Worm (Caenorhabditis elegans) whole organism, mixed stage, embryonic: ENCODE data around the gene comt-3.

Experiments
- blmp-1 ChIP-seq: fragments of 150-350 bp; optimal IDR thresholded peaks from 2 replicates; lab custom pipeline; 2014; ENCODE audit warnings: missing biosample characterization, missing genetic modification characterization
- ceh-39 ChIP-seq: fragments of 150-350 bp; optimal IDR thresholded peaks from 2 replicates; lab custom pipeline; 2014; ENCODE audit warnings: missing biosample characterization, missing genetic modification characterization
- lin-13 ChIP-seq: fragments of 150-350 bp; optimal IDR thresholded peaks from 2 replicates; lab custom pipeline; 2014; ENCODE audit warnings: missing biosample characterization, missing genetic modification characterization
- mab-5 ChIP-seq: fragments of 150-350 bp; optimal IDR thresholded peaks from 2 replicates; lab custom pipeline; 2014; ENCODE audit warnings: missing biosample characterization, missing genetic modification characterization
- nhr-237 ChIP-seq: fragments of 150-350 bp; optimal IDR thresholded peaks from 2 replicates; lab custom pipeline; 2014; ENCODE audit warnings: missing biosample characterization, missing genetic modification characterization
- nhr-28 ChIP-seq: fragments of 150-350 bp; optimal IDR thresholded peaks from 2 replicates; lab custom pipeline; 2014; ENCODE audit warnings: missing biosample characterization, missing genetic modification characterization
- nhr-76 ChIP-seq: sonication (generic microtip); optimal IDR thresholded peaks from 2 replicates; lab custom pipeline; 2017; ENCODE audit warnings: missing biosample characterization, missing genetic modification characterization
- pha-4 ChIP-seq: fragments of 150-350 bp; optimal IDR thresholded peaks from 2 replicates; lab custom pipeline; 2018; ENCODE audit warnings: missing biosample characterization, missing genetic modification reagents, missing genetic modification characterization
- sem-2 ChIP-seq: fragments of 200-800 bp; sonication (Bioruptor generic); optimal IDR thresholded peaks from 2 replicates; lab custom pipeline; 2018; ENCODE audit warnings: mild to moderate bottlenecking, missing genetic modification characterization, missing compliant biosample characterization
- unc-62 ChIP-seq: fragments of 150-350 bp; optimal IDR thresholded peaks from 2 replicates; lab custom pipeline; 2014; ENCODE audit warnings: missing biosample characterization, missing genetic modification reagents, missing genetic modification characterization
- ztf-11 ChIP-seq: fragments of 150-350 bp; optimal IDR thresholded peaks from 2 replicates; lab custom pipeline; 2014; ENCODE audit warnings: missing biosample characterization, missing genetic modification characterization

DNA sequence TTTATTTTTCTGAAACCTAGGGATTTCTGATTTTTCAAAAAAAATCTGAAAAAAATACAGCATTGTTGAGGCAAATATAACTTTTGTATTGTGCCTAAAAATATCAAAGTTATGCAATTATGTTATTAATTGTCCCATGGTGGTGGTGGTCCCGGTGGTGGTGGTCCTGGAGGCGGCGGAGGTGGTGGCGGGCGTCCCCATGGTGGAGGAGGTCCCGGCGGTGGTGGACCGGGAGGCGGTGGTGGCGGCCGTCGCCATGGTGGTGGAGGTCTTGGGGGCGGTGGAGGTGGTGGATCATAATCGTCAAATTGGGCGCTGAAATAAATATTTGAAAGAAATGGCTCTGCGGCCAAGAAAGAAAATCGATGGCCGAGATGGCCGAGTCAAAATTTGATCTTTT lies 6.5 kb upstream of the comt-3 start:
- no peak for TF ChIP-seq sem-2 (GFP tag; lab: Kevin White, UChicago)
- TF ChIP-seq nhr-76 (tag; lab: Kevin White, UChicago), result no peak
- no peak for TF ChIP-seq ztf-11 (tag; lab: Kevin White, UChicago)
- TF ChIP-seq blmp-1 (tag; lab: Kevin White, UChicago), result no peak
- TF ChIP-seq unc-62 (GFP tag; lab: Kevin White, UChicago), result no peak
- no peak for TF ChIP-seq nhr-28
- TF ChIP-seq lin-13 (tag; lab: Kevin White, UChicago), result no peak
- TF ChIP-seq nhr-237 (tag; lab: Kevin White, UChicago), result no peak
- no peak for TF ChIP-seq pha-4 (tag; lab: Kevin White, UChicago)
- no peak for TF ChIP-seq ceh-39 (tag; lab: Kevin White, UChicago)
- no peak for TF ChIP-seq mab-5
